Fruit fly (Drosophila melanogaster): ENCODE results near the gene CG12020.

- TF ChIP-seq CG8632 (GFP tag; optimal IDR thresholded peaks at IDR 0.05), result no peak
- TF ChIP-seq Blimp-1 (GFP tag; optimal IDR thresholded peaks at IDR 0.05), result no peak
- TF ChIP-seq CG11762 (GFP tag; optimal IDR thresholded peaks at IDR 0.05; ENCODE audit: insufficient read depth), result no peak
- TF ChIP-seq Sox14 (GFP tag; optimal IDR thresholded peaks at IDR 0.05), result no peak
- TF ChIP-seq cyc (GFP tag; optimal IDR thresholded peaks at IDR 0.05), result no peak
- TF ChIP-seq fd59A (GFP tag; optimal IDR thresholded peaks at IDR 0.05), result no peak
- no peak for TF ChIP-seq CG1621 (tag; optimal IDR thresholded peaks at IDR 0.05)
- TF ChIP-seq Eip75B (GFP tag; optimal IDR thresholded peaks at IDR 0.05), result no peak
- TF ChIP-seq CG32006 (GFP tag; optimal IDR thresholded peaks at IDR 0.05), result no peak
Measured at dm6 chr3L:1754262-1754661, 42.8 kb upstream of the CG12020 start.

All from whole organism, prepupa.